Worm (Caenorhabditis elegans): ENCODE data around the gene C35A5.5.
A peak's percentile ranks its signal among the peaks of the same experiment; 100 is the strongest.

Gene C35A5.5

DNA sequence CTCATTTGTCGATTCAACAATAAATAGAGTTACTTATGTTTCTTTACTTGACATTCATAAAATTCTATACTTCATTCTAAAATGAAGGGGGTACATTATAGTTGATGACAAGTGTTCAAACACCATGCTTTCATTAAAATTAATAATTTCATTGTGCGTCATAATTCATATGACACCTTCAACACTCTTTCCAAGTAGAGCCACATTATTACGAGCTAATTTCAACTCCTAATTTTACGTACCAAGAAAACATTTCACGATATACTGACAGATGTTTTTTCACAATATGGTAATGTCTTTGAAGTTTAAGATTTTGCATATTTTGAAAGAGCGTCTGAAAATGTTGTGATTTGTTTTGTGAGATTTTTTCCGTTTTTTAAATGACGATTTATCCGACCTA, 40.2 kb upstream of the C35A5.5 start (continued):
- TF ChIP-seq ztf-11 (tag; optimal IDR thresholded peaks at IDR 0.05) (no peak), hlh-17 (GFP tag; optimal IDR thresholded peaks at IDR 0.05; ENCODE audit: borderline replicate concordance) (no peak), zip-4 (GFP tag; optimal IDR thresholded peaks at IDR 0.05) (no peak), efl-1 (optimal IDR thresholded peaks at IDR 0.05) (no peak), efl-1 (GFP tag; optimal IDR thresholded peaks at IDR 0.05 in 1 of 2) (peak in 1 of 2 experiments; percentile 7), grh-1 (GFP tag; IDR thresholded peaks at IDR 0.05) (no peak), rnt-1 (tag; optimal IDR thresholded peaks at IDR 0.05) (no peak), lin-13 (GFP tag; optimal IDR thresholded peaks at IDR 0.05) (no peak), nhr-90 (tag; optimal IDR thresholded peaks at IDR 0.05; ENCODE audit: poor library complexity) (no peak), zag-1 (tag; optimal IDR thresholded peaks at IDR 0.05) (no peak), hlh-4 (tag; optimal IDR thresholded peaks at IDR 0.05) (peak; percentile 98), swsn-7 (tag; optimal IDR thresholded peaks at IDR 0.05) (peak; percentile 34), nhr-12 (tag; optimal IDR thresholded peaks at IDR 0.05) (no peak), xbp-1 (tag; optimal IDR thresholded peaks at IDR 0.05) (no peak), fkh-10 (GFP tag; optimal IDR thresholded peaks at IDR 0.05) (no peak), tlp-1 (tag; optimal IDR thresholded peaks at IDR 0.05) (no peak), pax-3 (tag; optimal IDR thresholded peaks at IDR 0.05) (peak; percentile 2), lsy-2 (tag; optimal IDR thresholded peaks at IDR 0.05) (peak in 1 of 2 experiments; percentile 38), ceh-82 (tag; optimal IDR thresholded peaks at IDR 0.05) (no peak), sptf-1 (tag; optimal IDR thresholded peaks at IDR 0.05) (no peak), pqm-1 (tag; optimal IDR thresholded peaks at IDR 0.05) (no peak), isw-1 (GFP tag; IDR thresholded peaks at IDR 0.05) (no peak), C34B4.2 (tag; optimal IDR thresholded peaks at IDR 0.05) (no peak), mab-9 (GFP tag; IDR thresholded peaks at IDR 0.05) (no peak), skn-1 (tag; optimal IDR thresholded peaks at IDR 0.05) (no peak), unc-130 (tag; optimal IDR thresholded peaks at IDR 0.05) (no peak), dpl-1 (GFP tag; optimal IDR thresholded peaks at IDR 0.05) (no peak), nhr-84 (tag; optimal IDR thresholded peaks at IDR 0.05) (no peak), jun-1 (tag; optimal IDR thresholded peaks at IDR 0.05) (no peak), mef-2 (tag; optimal IDR thresholded peaks at IDR 0.05) (no peak), aha-1 (tag; optimal IDR thresholded peaks at IDR 0.05) (no peak), ces-1 (GFP tag; optimal IDR thresholded peaks at IDR 0.05) (no peak), nhr-85 (tag) (peak; percentile 6), elt-3 (tag; optimal IDR thresholded peaks at IDR 0.05) (no peak), nhr-20 (tag; optimal IDR thresholded peaks at IDR 0.05) (peak; percentile 51), vab-15 (tag; optimal IDR thresholded peaks at IDR 0.05) (no peak), unc-98 (GFP tag; IDR thresholded peaks at IDR 0.05) (no peak), C16A3.4 (tag; optimal IDR thresholded peaks at IDR 0.05) (no peak), mdl-1 (tag; optimal IDR thresholded peaks at IDR 0.05) (no peak), lin-35 (GFP tag; optimal IDR thresholded peaks at IDR 0.05) (no peak), snu-23 (GFP tag; optimal IDR thresholded peaks at IDR 0.05) (no peak), ceh-88 (GFP tag; IDR thresholded peaks at IDR 0.05) (0 out of 2 replicates have a peak, but pooled peaks have one; percentile 33), nhr-28 (tag; optimal IDR thresholded peaks at IDR 0.05) (no peak), elt-2 (tag; optimal IDR thresholded peaks at IDR 0.05) (no peak), sup-37 (GFP tag; optimal IDR thresholded peaks at IDR 0.05) (no peak), F16B12.6 (tag; optimal IDR thresholded peaks at IDR 0.05) (no peak), C04F5.9 (tag; optimal IDR thresholded peaks at IDR 0.05) (no peak), fos-1 (tag; optimal IDR thresholded peaks at IDR 0.05) (no peak), fkh-4 (tag; optimal IDR thresholded peaks at IDR 0.05; ENCODE audit: borderline replicate concordance) (no peak), lin-14 (GFP tag; optimal IDR thresholded peaks at IDR 0.05) (peak; percentile 71), ets-5 (GFP tag; IDR thresholded peaks at IDR 0.05) (no peak), snpc-4 (tag; optimal IDR thresholded peaks at IDR 0.05) (no peak), nhr-237 (tag; optimal IDR thresholded peaks at IDR 0.05) (no peak), ztf-4 (tag; optimal IDR thresholded peaks at IDR 0.05) (no peak), Y116A8C.19 (tag; optimal IDR thresholded peaks at IDR 0.05; ENCODE audit: borderline replicate concordance) (no peak)

All from whole organism, L1 larva.